Worm (Caenorhabditis elegans): ENCODE data around the gene srg-67.

The srg-67 gene

DNA sequence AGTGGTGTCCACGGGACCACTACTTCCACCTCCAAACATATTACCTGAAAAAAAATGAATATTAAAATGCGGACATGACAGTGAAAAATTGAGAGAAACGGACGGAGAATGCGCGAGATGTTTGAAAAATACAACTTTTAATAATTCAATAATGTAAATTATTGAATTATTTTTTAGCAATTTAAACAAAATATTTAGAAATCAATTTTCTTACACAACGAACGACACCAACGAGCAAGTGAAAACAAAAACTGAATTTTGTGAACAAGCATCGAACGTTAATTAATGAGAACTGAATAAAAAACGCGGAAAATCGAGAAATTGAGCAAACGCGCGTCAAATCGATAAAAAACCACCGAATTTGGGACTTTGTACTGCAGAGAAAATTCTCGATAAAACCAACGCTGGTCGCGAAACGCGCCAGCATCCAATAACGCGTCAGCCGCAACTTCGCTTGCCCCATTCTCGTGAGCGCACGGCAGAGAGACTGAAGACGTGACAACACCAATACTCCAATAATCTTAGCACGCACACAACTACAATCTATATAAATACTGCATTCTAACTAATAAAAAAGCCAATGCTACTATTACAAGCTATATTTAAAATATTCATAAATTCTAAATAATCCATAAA lies 42.1 kb upstream of the srg-67 start, which contains the start of the genes dnj-19 and nhr-47 (continued):
- TF ChIP-seq lir-3 (tag; optimal IDR thresholded peaks at IDR 0.05) (peak; percentile 3), ztf-7 (tag; optimal IDR thresholded peaks at IDR 0.05) (peak; percentile 81), mep-1 (tag; optimal IDR thresholded peaks at IDR 0.05) (peak; percentile 92), tra-1 (GFP tag; IDR thresholded peaks at IDR 0.05) (peak; percentile 69; the same call in 1 of the 2 replicates), nhr-102 (tag; optimal IDR thresholded peaks at IDR 0.05) (peak; percentile 95), gei-8 (GFP tag; optimal IDR thresholded peaks at IDR 0.05) (peak; percentile 40), dmd-9 (GFP tag; IDR thresholded peaks at IDR 0.05) (0 out of 2 replicates have a peak, but pooled peaks have one; percentile 58), ceh-62 (tag; optimal IDR thresholded peaks at IDR 0.05) (no peak), dve-1 (tag; optimal IDR thresholded peaks at IDR 0.05; ENCODE audit: insufficient read depth) (peak; percentile 96), lin-29 (GFP tag; IDR thresholded peaks at IDR 0.05) (peak; percentile 81), mdt-29 (GFP tag; IDR thresholded peaks at IDR 0.05) (peak; percentile 75), ZK546.5 (tag; optimal IDR thresholded peaks at IDR 0.05) (no peak), nhr-77 (tag; optimal IDR thresholded peaks at IDR 0.05) (peak; percentile 76), daf-19 (GFP tag; conservative IDR thresholded peaks at IDR 0.05) (no peak), nhr-42 (GFP tag; IDR thresholded peaks at IDR 0.05) (peak; percentile 91), Y105C5A.15 (GFP tag; IDR thresholded peaks at IDR 0.05) (no peak), jun-1 (tag; optimal IDR thresholded peaks at IDR 0.05) (peak; percentile 67), set-16 (GFP tag; IDR thresholded peaks at IDR 0.05) (no peak; the same call in 1 of the 2 replicates), ama-1 (optimal IDR thresholded peaks at IDR 0.05) (peak; percentile 49)

DNA sequence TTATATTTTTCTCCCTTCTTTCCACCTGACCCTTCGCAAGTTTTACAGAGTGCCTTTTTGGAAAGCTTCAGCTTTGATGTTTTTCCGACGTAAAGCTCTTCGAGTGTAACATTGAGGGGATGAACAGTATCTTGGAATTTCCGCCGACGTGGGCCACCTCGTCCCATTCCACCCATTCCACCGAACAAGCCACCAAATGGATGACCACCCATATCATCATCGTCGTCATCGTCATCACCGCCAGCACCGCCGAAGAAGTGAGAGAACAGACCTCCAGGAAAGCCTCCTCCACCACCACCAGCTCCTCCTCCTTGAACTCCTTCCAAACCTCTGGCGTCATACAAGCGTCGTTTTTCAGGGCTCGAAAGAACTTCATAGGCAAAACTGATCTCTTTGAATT lies 41.5 kb upstream of the srg-67 start:
- no peak for TF ChIP-seq snpc-4 (tag; optimal IDR thresholded peaks at IDR 0.05)
- TF ChIP-seq zfp-3 (GFP tag; conservative IDR thresholded peaks at IDR 0.05): no peak
- TF ChIP-seq F44E2.7 (GFP tag; IDR thresholded peaks at IDR 0.05): 0 out of 2 replicates have a peak, but pooled peaks have one; percentile 9
- no peak for TF ChIP-seq hlh-11 (tag; optimal IDR thresholded peaks at IDR 0.05)
- TF ChIP-seq lir-3 (tag; optimal IDR thresholded peaks at IDR 0.05): no peak
- TF ChIP-seq lim-7 (GFP tag; IDR thresholded peaks at IDR 0.05): no peak
- peak; percentile 16 for TF ChIP-seq aha-1 (tag)
- TF ChIP-seq tag-97 (GFP tag; IDR thresholded peaks at IDR 0.05): no peak
- TF ChIP-seq set-16 (GFP tag; IDR thresholded peaks at IDR 0.05): peak; percentile 58
- no peak for TF ChIP-seq Y75B8A.6 (GFP tag; IDR thresholded peaks at IDR 0.05)
- no peak for TF ChIP-seq ctbp-1 (GFP tag; IDR thresholded peaks at IDR 0.05)

DNA sequence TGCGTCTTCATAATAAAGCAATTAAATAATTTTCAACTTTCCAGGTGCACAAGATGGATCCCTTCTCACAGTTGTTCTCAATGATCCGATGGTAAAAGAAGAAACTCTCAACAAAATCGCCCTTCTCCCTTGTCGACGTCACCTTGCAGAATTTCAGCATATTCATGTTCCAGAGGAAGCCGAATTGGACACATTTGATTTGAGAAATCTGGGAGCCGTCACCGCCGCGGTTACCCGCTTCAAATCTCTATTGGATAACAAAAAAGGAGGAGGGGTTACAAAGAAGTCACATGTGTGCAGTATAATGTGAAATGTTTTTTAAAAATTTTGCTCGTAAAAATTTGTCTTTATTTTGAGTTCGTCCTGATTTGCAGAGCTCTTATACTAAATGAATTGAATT lies 39.9 kb upstream of the srg-67 start:
- TF ChIP-seq hlh-30 (tag; optimal IDR thresholded peaks at IDR 0.05; ENCODE audit: insufficient read depth) (no peak), Y48G9A.11 (GFP tag; IDR thresholded peaks at IDR 0.05) (peak; percentile 52; the same call in 1 of the 2 replicates), mdt-29 (GFP tag; IDR thresholded peaks at IDR 0.05) (0 out of 2 replicates have a peak, but pooled peaks have one; percentile 46), daf-16 (GFP tag; optimal IDR thresholded peaks at IDR 0.05) (peak in 1 of 2 experiments; percentile 46), daf-16 (tag; optimal IDR thresholded peaks at IDR 0.05) (no peak)

DNA sequence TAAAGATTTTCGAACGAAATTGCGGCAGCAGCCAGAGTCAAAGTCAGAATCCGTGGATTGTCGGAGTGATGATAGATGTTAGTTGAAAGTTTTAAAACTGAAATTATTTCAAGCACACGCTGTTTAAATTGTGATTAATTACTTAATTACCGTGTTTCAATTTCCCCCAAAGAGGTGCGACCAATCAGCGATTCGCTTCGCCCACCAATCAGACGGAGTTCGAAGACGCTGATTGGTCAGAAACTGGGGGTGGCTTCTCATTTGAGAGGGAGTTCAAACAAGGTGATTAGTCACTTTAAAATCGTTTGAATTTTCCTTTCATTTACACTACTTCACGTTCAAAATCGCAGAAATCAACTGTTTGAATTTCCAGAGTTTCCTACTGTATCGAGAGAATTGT lies 36.7 kb upstream of the srg-67 start:
- TF ChIP-seq lim-7 (GFP tag; IDR thresholded peaks at IDR 0.05) (no peak), ceh-28 (tag; optimal IDR thresholded peaks at IDR 0.05) (no peak), tra-1 (GFP tag; IDR thresholded peaks at IDR 0.05) (no peak), snpc-1.2 (GFP tag; IDR thresholded peaks at IDR 0.05) (no peak), zag-1 (tag; optimal IDR thresholded peaks at IDR 0.05) (no peak), nhr-48 (tag; optimal IDR thresholded peaks at IDR 0.05) (no peak), nhr-6 (tag; optimal IDR thresholded peaks at IDR 0.05) (no peak), Y75B8A.6 (GFP tag; IDR thresholded peaks at IDR 0.05) (no peak), F10B5.3 (tag; optimal IDR thresholded peaks at IDR 0.05) (no peak), unc-130 (GFP tag; optimal IDR thresholded peaks at IDR 0.05) (no peak), lin-38 (GFP tag; IDR thresholded peaks at IDR 0.05) (no peak), dve-1 (tag; optimal IDR thresholded peaks at IDR 0.05; ENCODE audit: insufficient read depth) (no peak)

All from whole organism, L4 larva.